Fruit fly (Drosophila melanogaster): ENCODE results near the gene CG34448.

CG34448 gene

dm6 chr2L:2373818-2374746 is 43.7 kb downstream of the CG34448 start, which contains the start of the genes CG3609 and CG15390 (continued):
- peak; percentile 80 for TF ChIP-seq dysf (GFP tag; IDR thresholded peaks at IDR 0.05)
- peak; percentile 87 for TF ChIP-seq Dbx (GFP tag; IDR thresholded peaks at IDR 0.05)
- peak; percentile 64; the same call in 2 of the 3 replicates for TF ChIP-seq Optix (GFP tag; IDR thresholded peaks at IDR 0.05)
- TF ChIP-seq Jarid2 (GFP tag; optimal IDR thresholded peaks at IDR 0.05) = no peak
- TF ChIP-seq eve (GFP tag; optimal IDR thresholded peaks at IDR 0.05) = no peak
- TF ChIP-seq zfh2 (GFP tag; optimal IDR thresholded peaks at IDR 0.05) = peak; percentile 94
- TF ChIP-seq Taf1 (GFP tag; IDR thresholded peaks at IDR 0.05) = peak; percentile 47
- TF ChIP-seq CG30020 (tag; optimal IDR thresholded peaks at IDR 0.05) = peak; percentile 63
- TF ChIP-seq CG12155 (GFP tag; optimal IDR thresholded peaks at IDR 0.05) = peak; percentile 86
- peak; percentile 67; the same call in 1 of the 2 replicates for TF ChIP-seq CG10959 (GFP tag; IDR thresholded peaks at IDR 0.05)
- TF ChIP-seq mam (GFP tag; optimal IDR thresholded peaks at IDR 0.05) = peak; percentile 89
- TF ChIP-seq caup (GFP tag; optimal IDR thresholded peaks at IDR 0.05; ENCODE audit: severe bottlenecking) = peak; percentile 83
- no peak for TF ChIP-seq CG15073 (GFP tag; optimal IDR thresholded peaks at IDR 0.05)
- peak; percentile 41 for TF ChIP-seq cato (GFP tag; optimal IDR thresholded peaks at IDR 0.05; ENCODE audit: borderline replicate concordance)
- TF ChIP-seq CG4707 (GFP tag; optimal IDR thresholded peaks at IDR 0.05) = peak; percentile 76
- TF ChIP-seq fd102C (GFP tag; optimal IDR thresholded peaks at IDR 0.05) = no peak
- peak; percentile 69 for TF ChIP-seq MTF-1 (GFP tag; optimal IDR thresholded peaks at IDR 0.05; ENCODE audit: borderline replicate concordance)
- peak; percentile 55 for TF ChIP-seq twi (tag; optimal IDR thresholded peaks at IDR 0.05)
- peak; percentile 82 for TF ChIP-seq ranshi (GFP tag; IDR thresholded peaks at IDR 0.05)
- peak; percentile 88 for TF ChIP-seq CG34376 (GFP tag; optimal IDR thresholded peaks at IDR 0.05)
- peak; percentile 15; the same call in 1 of the 3 replicates for TF ChIP-seq sr (GFP tag; IDR thresholded peaks at IDR 0.05)
- peak; percentile 95 for TF ChIP-seq dm (GFP tag; optimal IDR thresholded peaks at IDR 0.05)
- TF ChIP-seq HHEX (GFP tag; optimal IDR thresholded peaks at IDR 0.05) = peak; percentile 62
- TF ChIP-seq CG17361 (GFP tag; IDR thresholded peaks at IDR 0.05) = peak; percentile 69; the same call in 2 of the 3 replicates
- peak; percentile 3 for TF ChIP-seq sima (GFP tag; optimal IDR thresholded peaks at IDR 0.05)
- peak; percentile 3 for TF ChIP-seq odd (GFP tag; optimal IDR thresholded peaks at IDR 0.05)
- TF ChIP-seq Adf1 (GFP tag; IDR thresholded peaks at IDR 0.05) = peak; percentile 52; the same call in 1 of the 2 replicates
- TF ChIP-seq Drgx (GFP tag; IDR thresholded peaks at IDR 0.05) = peak; percentile 69
- TF ChIP-seq Fer3 (tag; optimal IDR thresholded peaks at IDR 0.05) = peak; percentile 72
- TF ChIP-seq wor (GFP tag; IDR thresholded peaks at IDR 0.05) = peak; percentile 9; the same call in 1 of the 2 replicates
- TF ChIP-seq CG14014 (GFP tag; IDR thresholded peaks at IDR 0.05) = peak; percentile 88

dm6 chr2L:2372112-2372449 is 45.7 kb downstream of the CG34448 start:
- TF ChIP-seq phol (tag; optimal IDR thresholded peaks at IDR 0.05) (no peak), grn (GFP tag; optimal IDR thresholded peaks at IDR 0.05) (peak; percentile 58), sd (tag; optimal IDR thresholded peaks at IDR 0.05) (peak; percentile 1), ERR (GFP tag; optimal IDR thresholded peaks at IDR 0.05) (peak; percentile 38), exex (tag; optimal IDR thresholded peaks at IDR 0.05) (peak; percentile 25), CG30431 (GFP tag; optimal IDR thresholded peaks at IDR 0.05) (no peak), sens (GFP tag) (peak; percentile 39), sug (tag; optimal IDR thresholded peaks at IDR 0.05) (peak; percentile 97), chinmo (GFP tag; IDR thresholded peaks at IDR 0.05; ENCODE audit: partially characterized antibody) (0 out of 4 replicates have a peak, but pooled peaks have one; percentile 43), cwo (GFP tag; optimal IDR thresholded peaks at IDR 0.05) (peak; percentile 75)
